Worm (Caenorhabditis elegans): ENCODE data around the gene F27D9.7.
A peak's percentile ranks its signal among the peaks of the same experiment; 100 is the strongest.

- TF ChIP-seq klf-2 (GFP tag; conservative IDR thresholded peaks at IDR 0.05) (no peak), flt-1 (GFP tag; IDR thresholded peaks at IDR 0.05) (peak; percentile 57; the same call in 1 of the 2 replicates), ref-1 (GFP tag; conservative IDR thresholded peaks at IDR 0.05) (no peak), med-1 (GFP tag; optimal IDR thresholded peaks at IDR 0.05; ENCODE audit: insufficient read depth) (no peak), cog-1 (tag; optimal IDR thresholded peaks at IDR 0.05) (no peak), tab-1 (GFP tag; IDR thresholded peaks at IDR 0.05) (no peak; the same call in 1 of the 2 replicates), T22C8.4 (GFP tag; IDR thresholded peaks at IDR 0.05) (no peak)
These were observed 39.6 kb upstream of the F27D9.7 start for ce11 chrX:7710187-7710586.

Measured in whole organism, midembryonic.